Fruit fly (Drosophila melanogaster): ENCODE results near the gene Sugb.

The Sugb gene

DNA sequence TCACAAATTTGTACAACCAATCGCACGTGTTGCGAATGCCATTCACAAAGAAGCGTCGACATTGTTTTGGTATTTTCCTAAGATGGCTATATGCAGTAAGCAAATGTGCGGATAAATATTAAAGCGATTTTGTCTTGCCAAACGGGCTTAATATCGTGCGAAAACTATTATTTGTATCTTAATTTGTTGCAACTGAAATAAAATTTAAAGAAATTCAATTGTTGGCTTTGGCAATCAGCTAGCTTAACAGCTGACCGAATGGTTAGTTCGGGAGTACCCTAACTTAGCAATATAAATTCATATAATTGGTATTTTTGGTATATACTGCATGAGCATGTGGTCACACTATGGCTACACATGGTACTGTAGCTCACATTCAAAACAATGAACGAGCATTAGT lies 35.4 kb upstream of the Sugb start, which contains the start of the genes RIOK1 and Polr3H (continued):
- no peak for TF ChIP-seq CG1832 (GFP tag; optimal IDR thresholded peaks at IDR 0.05)
- no peak for TF ChIP-seq pfk (GFP tag; optimal IDR thresholded peaks at IDR 0.05)
- TF ChIP-seq CG12104 (GFP tag; optimal IDR thresholded peaks at IDR 0.05), result no peak
- TF ChIP-seq slou (GFP tag; optimal IDR thresholded peaks at IDR 0.05), result no peak
- TF ChIP-seq luna (GFP tag; optimal IDR thresholded peaks at IDR 0.05), result no peak
- no peak for TF ChIP-seq Poxn (GFP tag; IDR thresholded peaks at IDR 0.05)
- TF ChIP-seq Optix (GFP tag; IDR thresholded peaks at IDR 0.05), result no peak; the same call in none of the 3 replicates
- TF ChIP-seq hth (optimal IDR thresholded peaks at IDR 0.05), result no peak
- peak; percentile 88 for TF ChIP-seq Ets65A (GFP tag)
- no peak for TF ChIP-seq seq (GFP tag; IDR thresholded peaks at IDR 0.05)
- TF ChIP-seq CG1233 (GFP tag; optimal IDR thresholded peaks at IDR 0.05), result peak; percentile 55
- TF ChIP-seq B-H1 (GFP tag; IDR thresholded peaks at IDR 0.05), result no peak; the same call in 2 of the 3 replicates
- no peak for TF ChIP-seq CG18262 (tag; optimal IDR thresholded peaks at IDR 0.05)
- TF ChIP-seq CG13424 (tag; optimal IDR thresholded peaks at IDR 0.05), result peak; percentile 69
- no peak for TF ChIP-seq crol (GFP tag; IDR thresholded peaks at IDR 0.05)
- peak; percentile 67 for TF ChIP-seq Mad (GFP tag; optimal IDR thresholded peaks at IDR 0.05)
- peak; percentile 59 for TF ChIP-seq CG18011 (GFP tag; optimal IDR thresholded peaks at IDR 0.05)
- TF ChIP-seq phol (tag; optimal IDR thresholded peaks at IDR 0.05), result peak; percentile 96
- peak; percentile 72 for TF ChIP-seq Rfx (GFP tag; IDR thresholded peaks at IDR 0.05)
- no peak for TF ChIP-seq Gsc (GFP tag; IDR thresholded peaks at IDR 0.05)
- TF ChIP-seq CG4617 (GFP tag; optimal IDR thresholded peaks at IDR 0.05; ENCODE audit: borderline replicate concordance), result peak; percentile 68
- TF ChIP-seq lbe (GFP tag; optimal IDR thresholded peaks at IDR 0.05), result no peak
- TF ChIP-seq Nf-YB (GFP tag; optimal IDR thresholded peaks at IDR 0.05), result no peak
- TF ChIP-seq Neu2 (GFP tag; optimal IDR thresholded peaks at IDR 0.05; ENCODE audit: borderline replicate concordance), result peak; percentile 13
- TF ChIP-seq CG5953 (GFP tag; IDR thresholded peaks at IDR 0.05), result no peak
- TF ChIP-seq CG15479 (GFP tag; optimal IDR thresholded peaks at IDR 0.05), result peak; percentile 52
- TF ChIP-seq CG2712 (tag; optimal IDR thresholded peaks at IDR 0.05), result no peak
- TF ChIP-seq HLH3B (GFP tag; IDR thresholded peaks at IDR 0.05), result peak; percentile 49; the same call in 1 of the 2 replicates
- no peak for TF ChIP-seq CkIIα-i1 (GFP tag; IDR thresholded peaks at IDR 0.05)
- TF ChIP-seq gcm (GFP tag; optimal IDR thresholded peaks at IDR 0.05), result no peak
- TF ChIP-seq CG3407 (GFP tag; optimal IDR thresholded peaks at IDR 0.05), result no peak
- peak; percentile 61 for TF ChIP-seq Atf-2 (GFP tag; optimal IDR thresholded peaks at IDR 0.05)
- no peak for TF ChIP-seq CG7963 (GFP tag; IDR thresholded peaks at IDR 0.05; ENCODE audit: partially characterized antibody)
- no peak for TF ChIP-seq NC2α (GFP tag; optimal IDR thresholded peaks at IDR 0.05)
- peak; percentile 46; the same call in 1 of the 2 replicates for TF ChIP-seq Drgx (GFP tag; IDR thresholded peaks at IDR 0.05)
- no peak for TF ChIP-seq CG2129 (GFP tag; IDR thresholded peaks at IDR 0.05; ENCODE audit: partially characterized antibody)
- peak; percentile 63 for TF ChIP-seq Lhr (GFP tag; optimal IDR thresholded peaks at IDR 0.05)
- TF ChIP-seq jumu (GFP tag; optimal IDR thresholded peaks at IDR 0.05), result peak; percentile 38
- no peak for TF ChIP-seq CG13296 (GFP tag; optimal IDR thresholded peaks at IDR 0.05)
- no peak for TF ChIP-seq Mrtf (GFP tag; IDR thresholded peaks at IDR 0.05)
- peak; percentile 54; the same call in 1 of the 4 replicates for TF ChIP-seq Dll (GFP tag; IDR thresholded peaks at IDR 0.05; ENCODE audit: partially characterized antibody)
- no peak for TF ChIP-seq corto (GFP tag; optimal IDR thresholded peaks at IDR 0.05)
- TF ChIP-seq CG13287 (GFP tag; IDR thresholded peaks at IDR 0.05; ENCODE audit: partially characterized antibody), result peak; percentile 55; the same call in 1 of the 2 replicates
- TF ChIP-seq CG1602 (GFP tag; optimal IDR thresholded peaks at IDR 0.05), result peak; percentile 62
- no peak for TF ChIP-seq Trl (optimal IDR thresholded peaks at IDR 0.05)
- peak; percentile 59 for TF ChIP-seq Trl (GFP tag; optimal IDR thresholded peaks at IDR 0.05)
- no peak for TF ChIP-seq lov (optimal IDR thresholded peaks at IDR 0.05)
- no peak for TF ChIP-seq lov (GFP tag; IDR thresholded peaks at IDR 0.05)
- no peak for TF ChIP-seq CG6813 (GFP tag; optimal IDR thresholded peaks at IDR 0.05)
- no peak for TF ChIP-seq MTF-1 (GFP tag; optimal IDR thresholded peaks at IDR 0.05; ENCODE audit: borderline replicate concordance)
- TF ChIP-seq CrebB (tag; optimal IDR thresholded peaks at IDR 0.05), result peak; percentile 29
- TF ChIP-seq B-H2 (GFP tag; optimal IDR thresholded peaks at IDR 0.05), result no peak

Data from whole organism, embryonic.